Worm (Caenorhabditis elegans) whole organism, L3 larva: Measurements from ENCODE around the gene M02H5.8.

Experiments
- ZK546.5 ChIP-seq: sonication (generic microtip); optimal IDR thresholded peaks from 2 replicates; lab custom pipeline; 2017; ENCODE audit warnings: missing biosample characterization, missing genetic modification characterization
- ama-1 ChIP-seq: fragments of 150-350 bp; optimal IDR thresholded peaks from 2 replicates; lab custom pipeline; 2018
- ceh-16 ChIP-seq: sonication (generic microtip); optimal IDR thresholded peaks from 2 replicates; lab custom pipeline; 2017; ENCODE audit warnings: missing biosample characterization, missing genetic modification characterization
- ceh-82 ChIP-seq: fragments of 150-350 bp; optimal IDR thresholded peaks from 2 replicates; lab custom pipeline; 2014; ENCODE audit warnings: missing biosample characterization, missing genetic modification characterization
- ceh-9 ChIP-seq: sonication (generic microtip); optimal IDR thresholded peaks from 2 replicates; lab custom pipeline; 2018; ENCODE audit warnings: missing biosample characterization, missing genetic modification characterization
- egl-27 ChIP-seq: sonication (generic microtip); optimal IDR thresholded peaks from 4 replicates; lab custom pipeline; 2017; ENCODE audit warnings: missing biosample characterization, missing genetic modification reagents, missing genetic modification characterization
- egl-5 ChIP-seq: fragments of 150-350 bp; optimal IDR thresholded peaks from 2 replicates; lab custom pipeline; 2017; ENCODE audit warnings: missing biosample characterization, missing genetic modification reagents, missing genetic modification characterization, inconsistent platforms
- elt-2 ChIP-seq: sonication (generic microtip); optimal IDR thresholded peaks from 2 replicates; lab custom pipeline; 2016; ENCODE audit warnings: missing genetic modification reagents, mild to moderate bottlenecking, missing genetic modification characterization, missing compliant biosample characterization
- elt-3 ChIP-seq, 3 experiments: fragments of 150-350 bp in 1 of 3; sonication (generic microtip) in 2 of 3; optimal IDR thresholded peaks; 2 replicates in 2 of 3; 4 replicates in 1 of 3; lab custom pipeline; 2014 to 2017; ENCODE audit warnings: missing biosample characterization in 3 of 3, missing genetic modification characterization in 3 of 3
- fkh-2 ChIP-seq: fragments of 150-350 bp; optimal IDR thresholded peaks from 2 replicates; lab custom pipeline; 2014; ENCODE audit warnings: missing biosample characterization, missing genetic modification reagents, missing genetic modification characterization
- hmg-11 ChIP-seq: sonication (generic microtip); optimal IDR thresholded peaks from 2 replicates; lab custom pipeline; 2016; ENCODE audit warnings: missing genetic modification characterization, missing compliant biosample characterization
- jun-1 ChIP-seq: fragments of 150-350 bp; optimal IDR thresholded peaks from 2 replicates; lab custom pipeline; 2014; ENCODE audit warnings: missing biosample characterization, missing genetic modification reagents, missing genetic modification characterization
- lin-15B ChIP-seq: fragments of 150-350 bp; optimal IDR thresholded peaks from 2 replicates; lab custom pipeline; 2014; ENCODE audit warnings: missing biosample characterization, missing genetic modification characterization
- lin-39 ChIP-seq: fragments of 150-350 bp; optimal IDR thresholded peaks from 2 replicates; lab custom pipeline; 2018; ENCODE audit warnings: missing biosample characterization, missing genetic modification reagents, missing genetic modification characterization
- mdl-1 ChIP-seq: fragments of 150-350 bp; optimal IDR thresholded peaks from 2 replicates; lab custom pipeline; 2014; ENCODE audit warnings: missing biosample characterization, missing genetic modification characterization
- nfya-1 ChIP-seq: sonication (generic microtip); optimal IDR thresholded peaks from 2 replicates; lab custom pipeline; 2017; ENCODE audit warnings: missing genetic modification characterization, mild to moderate bottlenecking, missing compliant biosample characterization, antibody characterized with exemption, moderate library complexity; ENCODE audit not compliant: insufficient read depth
- nhr-11 ChIP-seq: fragments of 150-350 bp; optimal IDR thresholded peaks from 2 replicates; lab custom pipeline; 2014; ENCODE audit warnings: missing biosample characterization, missing genetic modification characterization
- nhr-12 ChIP-seq: fragments of 150-350 bp; optimal IDR thresholded peaks from 2 replicates; lab custom pipeline; 2014; ENCODE audit warnings: missing biosample characterization, missing genetic modification characterization
- nhr-23 ChIP-seq: fragments of 150-350 bp; optimal IDR thresholded peaks from 2 replicates; lab custom pipeline; 2014; ENCODE audit warnings: missing biosample characterization, missing genetic modification reagents, missing genetic modification characterization
- nhr-237 ChIP-seq: fragments of 150-350 bp; optimal IDR thresholded peaks from 2 replicates; lab custom pipeline; 2014; ENCODE audit warnings: missing biosample characterization, missing genetic modification characterization
- nhr-25 ChIP-seq: sonication (generic microtip); optimal IDR thresholded peaks from 2 replicates; lab custom pipeline; 2017; ENCODE audit warnings: missing biosample characterization, missing genetic modification characterization
- nhr-28 ChIP-seq: fragments of 150-350 bp; optimal IDR thresholded peaks from 2 replicates; lab custom pipeline; 2014; ENCODE audit warnings: missing biosample characterization, missing genetic modification characterization
- nhr-67 ChIP-seq: fragments of 150-350 bp; optimal IDR thresholded peaks from 2 replicates; lab custom pipeline; 2014; ENCODE audit warnings: missing biosample characterization, missing genetic modification characterization
- nhr-77 ChIP-seq: fragments of 150-350 bp; optimal IDR thresholded peaks from 2 replicates; lab custom pipeline; 2014; ENCODE audit warnings: missing biosample characterization, missing genetic modification characterization
- pha-4 ChIP-seq: fragments of 150-350 bp; optimal IDR thresholded peaks from 2 replicates; lab custom pipeline; 2014; ENCODE audit warnings: missing biosample characterization, missing genetic modification reagents, missing genetic modification characterization
- pqm-1 ChIP-seq: fragments of 150-350 bp; optimal IDR thresholded peaks from 2 replicates; lab custom pipeline; 2017; ENCODE audit warnings: missing biosample characterization, missing genetic modification characterization, inconsistent platforms
- skn-1 ChIP-seq: fragments of 150-350 bp; optimal IDR thresholded peaks from 2 replicates; lab custom pipeline; 2014; ENCODE audit warnings: missing biosample characterization, missing genetic modification characterization
- snpc-4 ChIP-seq: fragments of 150-350 bp; optimal IDR thresholded peaks from 2 replicates; lab custom pipeline; 2014; ENCODE audit warnings: missing biosample characterization, missing genetic modification characterization
- tbx-2 ChIP-seq: sonication (generic microtip); optimal IDR thresholded peaks from 2 replicates; lab custom pipeline; 2016; ENCODE audit warnings: mild to moderate bottlenecking, missing genetic modification characterization, missing compliant biosample characterization
- unc-39 ChIP-seq: sonication (generic microtip); optimal IDR thresholded peaks from 4 replicates; lab custom pipeline; 2017; ENCODE audit warnings: missing biosample characterization, missing genetic modification characterization
- ztf-11 ChIP-seq: fragments of 150-350 bp; optimal IDR thresholded peaks from 2 replicates; lab custom pipeline; 2014; ENCODE audit warnings: missing biosample characterization, missing genetic modification characterization
- ztf-4 ChIP-seq: fragments of 150-350 bp; optimal IDR thresholded peaks from 2 replicates; lab custom pipeline; 2014; ENCODE audit warnings: missing biosample characterization, missing genetic modification characterization

The M02H5.8 gene

DNA sequence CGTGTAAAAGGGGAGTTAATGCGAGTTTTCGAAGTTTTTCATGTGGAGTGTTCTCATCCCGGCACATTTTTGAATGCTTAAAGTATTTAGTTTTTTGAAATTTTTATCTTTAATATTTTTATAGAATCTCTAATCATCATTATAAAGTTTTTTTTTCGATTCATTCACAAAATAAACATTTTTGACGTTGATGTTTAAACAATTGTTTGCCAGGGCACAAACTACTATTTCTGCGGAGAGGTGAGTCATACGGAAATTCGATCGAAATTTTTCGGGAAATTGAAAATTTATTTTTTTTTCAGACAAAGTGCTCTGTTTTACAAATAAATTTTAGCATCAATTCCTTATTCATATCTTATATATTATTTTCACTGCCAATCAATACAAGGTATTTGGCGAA is 3.8 kb downstream of the M02H5.8 start, which contains the start of gene nhr-98:
nhr-98 (plus strand) TSS at position 301 of the 400 bp plus-strand sequence.
- TF ChIP-seq pha-4 (tag; lab: Kevin White, UChicago) (peak; percentile 2), nhr-67 (tag; lab: Kevin White, UChicago) (no peak)

DNA sequence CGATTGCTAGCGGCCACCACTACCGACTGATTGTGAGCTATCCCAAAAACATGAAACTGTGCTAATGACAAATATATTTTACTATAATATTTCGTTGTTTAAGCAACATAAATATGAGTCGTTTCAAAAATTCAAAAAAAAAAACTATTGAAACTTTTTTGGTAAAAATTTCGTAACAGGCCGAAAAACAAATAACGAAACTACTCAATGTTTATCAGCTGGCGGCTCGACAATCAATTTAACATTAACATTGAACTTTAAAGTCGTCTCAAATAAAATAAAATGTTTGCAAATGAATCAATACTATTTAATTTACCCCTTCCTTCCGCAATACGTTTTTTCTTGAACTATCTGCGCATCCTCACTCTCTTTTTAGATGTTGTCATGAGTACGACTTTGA is 8.1 kb downstream of the M02H5.8 start:
- no peak for TF ChIP-seq hmg-11 (tag; lab: Kevin White, UChicago)
- TF ChIP-seq nhr-77 (tag; lab: Kevin White, UChicago) = no peak
- TF ChIP-seq skn-1 = no peak
- TF ChIP-seq elt-2 (tag; lab: Kevin White, UChicago) = peak; percentile 15
- peak; percentile 45 for TF ChIP-seq pha-4 (tag; lab: Kevin White, UChicago)
- no peak for TF ChIP-seq ceh-9 (tag; lab: Kevin White, UChicago)

DNA sequence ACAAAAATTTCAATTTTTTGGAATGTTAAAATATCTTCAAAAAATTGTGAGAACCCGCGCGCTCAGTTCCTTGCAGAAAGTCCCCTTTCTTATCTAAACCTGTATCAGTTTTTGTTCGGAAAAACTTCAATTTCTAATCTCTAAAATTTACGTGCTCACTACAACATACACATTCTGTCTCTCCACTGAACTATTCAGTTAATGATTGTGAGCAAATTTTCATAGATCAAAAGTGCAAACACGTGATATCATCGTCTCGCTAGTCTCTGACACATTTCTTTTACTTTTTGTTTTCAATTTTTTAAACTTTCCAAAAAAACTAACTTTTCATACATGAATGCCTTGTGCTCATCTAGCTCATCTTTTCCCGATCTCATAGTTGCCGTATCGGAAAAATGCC is 9.7 kb downstream of the M02H5.8 start, which contains the start of gene nhr-203:
nhr-203 (plus strand) TSS at position 332 of the 400 bp plus-strand sequence.
- peak; percentile 5 for TF ChIP-seq skn-1
- peak; percentile 97 for TF ChIP-seq pqm-1 (tag; lab: Kevin White, UChicago)
- no peak for TF ChIP-seq lin-39 (tag; lab: Kevin White, UChicago)
- TF ChIP-seq nhr-12 (tag; lab: Kevin White, UChicago) = no peak
- TF ChIP-seq elt-2 (tag; lab: Kevin White, UChicago) = peak; percentile 91
- peak; percentile 28 for TF ChIP-seq pha-4 (tag; lab: Kevin White, UChicago)

DNA sequence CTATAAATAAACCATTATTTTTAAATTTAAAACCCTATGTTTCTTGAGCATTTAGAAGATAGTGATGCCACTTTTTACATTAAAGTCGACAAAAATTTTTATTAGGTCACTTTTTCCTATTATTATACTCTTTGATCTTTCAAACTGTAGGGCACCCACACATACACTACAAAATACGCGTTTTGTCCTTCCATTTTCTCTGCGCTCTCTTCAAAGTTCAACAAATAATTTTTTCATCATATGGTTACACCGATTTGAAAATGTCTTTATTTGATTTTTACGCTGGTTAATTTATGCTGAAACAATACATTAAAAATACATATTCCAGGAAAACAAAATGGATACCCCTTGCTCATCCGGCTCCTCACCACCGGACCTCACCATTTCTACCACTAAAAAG is 12.5 kb downstream of the M02H5.8 start, which contains the start of gene nhr-202:
nhr-202 (plus strand) TSS at position 326 of the 400 bp plus-strand sequence.
- TF ChIP-seq nhr-28 (no peak), ceh-9 (tag; lab: Kevin White, UChicago) (no peak), pha-4 (tag; lab: Kevin White, UChicago) (peak; percentile 33), pqm-1 (tag; lab: Kevin White, UChicago) (peak; percentile 62), nhr-23 (peak; percentile 38), nfya-1 (no peak), elt-2 (tag; lab: Kevin White, UChicago) (peak; percentile 72), nhr-12 (tag; lab: Kevin White, UChicago) (no peak), ztf-4 (no peak), ceh-82 (tag; lab: Kevin White, UChicago) (no peak), mdl-1 (tag; lab: Kevin White, UChicago) (no peak), nhr-77 (tag; lab: Kevin White, UChicago) (no peak), unc-39 (no peak), skn-1 (no peak), nhr-25 (no peak), nhr-11 (tag; lab: Kevin White, UChicago) (no peak), egl-5 (tag; lab: Kevin White, UChicago) (no peak)

DNA sequence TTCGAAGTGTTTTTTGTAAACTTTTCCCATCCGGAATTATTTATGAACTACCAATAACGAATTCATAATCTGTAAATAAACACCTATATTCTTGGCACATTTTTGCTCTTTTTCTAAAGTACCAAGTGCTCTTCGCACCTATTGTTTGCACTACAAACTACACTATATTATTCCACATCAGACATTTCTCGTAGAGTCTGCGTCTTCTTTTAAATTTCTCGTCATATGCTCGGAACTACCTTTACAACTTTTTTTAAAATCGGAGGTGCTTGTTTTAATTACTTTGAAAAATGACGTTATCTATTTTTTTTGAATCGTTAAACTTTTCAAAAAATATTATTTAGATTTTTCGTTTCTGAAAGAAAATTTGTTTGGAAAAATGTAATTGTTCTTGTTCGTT is 15.0 kb downstream of the M02H5.8 start, which contains the start of gene nhr-201:
nhr-201 (plus strand) TSS at position 29 of the 400 bp plus-strand sequence.
- TF ChIP-seq nhr-77 (tag; lab: Kevin White, UChicago) = no peak
- no peak for TF ChIP-seq nhr-12 (tag; lab: Kevin White, UChicago)
- TF ChIP-seq nhr-67 (tag; lab: Kevin White, UChicago) = no peak
- TF ChIP-seq nhr-11 (tag; lab: Kevin White, UChicago) = no peak
- TF ChIP-seq elt-2 (tag; lab: Kevin White, UChicago) = peak; percentile 44
- no peak for TF ChIP-seq ZK546.5 (tag; lab: Kevin White, UChicago)
- TF ChIP-seq lin-15B (tag; lab: Kevin White, UChicago) = no peak
- no peak for TF ChIP-seq ceh-16 (tag; lab: Kevin White, UChicago)
- peak; percentile 65 for TF ChIP-seq pha-4 (tag; lab: Kevin White, UChicago)
- no peak for TF ChIP-seq nfya-1
- TF ChIP-seq pqm-1 (tag; lab: Kevin White, UChicago) = peak; percentile 59
- TF ChIP-seq elt-3 (tag; optimal IDR thresholded peaks at IDR 0.05; lab: Kevin White, UChicago) = no peak
- TF ChIP-seq ceh-82 (tag; lab: Kevin White, UChicago) = no peak
- no peak for TF ChIP-seq nhr-237
- no peak for TF ChIP-seq ztf-4
- no peak for TF ChIP-seq nhr-28
- no peak for TF ChIP-seq ztf-11 (tag; lab: Kevin White, UChicago)
- TF ChIP-seq skn-1 = no peak
- TF ChIP-seq snpc-4 (tag; lab: Kevin White, UChicago) = no peak
- TF ChIP-seq tbx-2 = no peak
- TF ChIP-seq jun-1 (tag; lab: Kevin White, UChicago) = no peak
- TF ChIP-seq hmg-11 (tag; lab: Kevin White, UChicago) = no peak
- no peak for TF ChIP-seq fkh-2 (tag; lab: Kevin White, UChicago)

DNA sequence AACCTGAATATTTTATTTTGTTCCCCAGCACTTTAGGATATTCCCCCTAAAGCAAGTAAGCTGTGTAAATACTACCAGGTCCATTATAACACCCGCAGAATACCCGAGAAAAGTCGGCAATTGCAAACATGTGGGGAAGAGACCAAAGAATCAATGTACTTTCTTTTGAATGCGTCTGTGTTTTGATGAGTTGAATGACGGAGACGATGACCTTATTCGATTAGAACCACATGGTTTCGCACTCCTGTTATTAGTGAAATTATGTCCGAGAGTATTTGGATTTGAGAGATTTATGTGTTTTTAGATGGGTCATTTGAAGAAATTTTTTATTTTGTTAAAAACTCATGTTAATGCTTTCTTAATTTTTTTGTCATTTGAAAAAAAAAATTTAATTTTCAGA is 15.6 kb downstream of the M02H5.8 start:
- TF ChIP-seq ZK546.5 (tag; lab: Kevin White, UChicago) (no peak), egl-27 (tag; lab: Kevin White, UChicago) (no peak), fkh-2 (tag; lab: Kevin White, UChicago) (no peak), pqm-1 (tag; lab: Kevin White, UChicago) (no peak), nhr-12 (tag; lab: Kevin White, UChicago) (no peak), nhr-23 (peak; percentile 33), jun-1 (tag; lab: Kevin White, UChicago) (no peak), ama-1 (no peak), nhr-25 (peak; percentile 42)
